Fruit fly (Drosophila melanogaster) whole organism, adult: ENCODE data around the gene CG14803.
A peak's percentile ranks its signal among the peaks of the same experiment; 100 is the strongest.

Experiments
- CG14711 ChIP-seq: fragments of 200-800 bp; sonication (Bioruptor generic); optimal IDR thresholded peaks from 2 replicates; lab custom pipeline; 2018; ENCODE audit warnings: missing biosample characterization, mild to moderate bottlenecking, missing genetic modification characterization, moderate library complexity
- CG1620 ChIP-seq: fragments of 200-800 bp; sonication (Bioruptor generic); optimal IDR thresholded peaks from 2 replicates; lab custom pipeline; 2016; ENCODE audit warnings: missing biosample characterization, missing genetic modification characterization
- CG5204 ChIP-seq: fragments of 200-800 bp; sonication (Bioruptor generic); optimal IDR thresholded peaks from 2 replicates; lab custom pipeline; 2016; ENCODE audit warnings: missing biosample characterization, missing genetic modification characterization
- CG7045 ChIP-seq: fragments of 200-800 bp; sonication (Bioruptor generic); optimal IDR thresholded peaks from 2 replicates; lab custom pipeline; 2017; ENCODE audit warnings: missing biosample characterization, mild to moderate bottlenecking, missing genetic modification characterization
- CG7101 ChIP-seq: fragments of 200-800 bp; sonication (Bioruptor generic); optimal IDR thresholded peaks from 2 replicates; lab custom pipeline; 2018; ENCODE audit warnings: missing biosample characterization, mild to moderate bottlenecking, missing genetic modification characterization, moderate library complexity
- Mnt ChIP-seq: fragments of 200-800 bp; sonication (Bioruptor generic); optimal IDR thresholded peaks from 2 replicates; lab custom pipeline; 2016; ENCODE audit warnings: missing biosample characterization, mild to moderate bottlenecking, missing genetic modification characterization
- cic ChIP-seq: fragments of 200-800 bp; sonication (Bioruptor generic); optimal IDR thresholded peaks from 2 replicates; lab custom pipeline; 2017; ENCODE audit warnings: missing biosample characterization, mild to moderate bottlenecking, missing genetic modification characterization, moderate library complexity
- kay ChIP-seq: fragments of 200-800 bp; sonication (Bioruptor generic); peaks from one replicate; lab custom pipeline; 2016; ENCODE audit warnings: missing biosample characterization, missing genetic modification characterization, borderline replicate concordance
- pad ChIP-seq: fragments of 200-800 bp; sonication (Bioruptor generic); optimal IDR thresholded peaks from 3 replicates; lab custom pipeline; 2017; ENCODE audit warnings: missing biosample characterization, missing genetic modification characterization, mild to moderate bottlenecking, moderate library complexity, missing genetic modification reagents
- toe ChIP-seq: fragments of 200-800 bp; sonication (Bioruptor generic); optimal IDR thresholded peaks from 2 replicates; lab custom pipeline; 2016; ENCODE audit warnings: missing biosample characterization, missing genetic modification characterization

dm6 chrX:1824610-1824948 lies 44.1 kb upstream of the CG14803 start:
- TF ChIP-seq toe (GFP tag; lab: Kevin White, UChicago) (no peak), pad (no peak), cic (peak; percentile 19), CG1620 (GFP tag; lab: Kevin White, UChicago) (no peak), Mnt (no peak), kay (no peak), CG7101 (tag; lab: Kevin White, UChicago) (peak; percentile 8), CG14711 (tag; lab: Kevin White, UChicago) (no peak), CG7045 (GFP tag; lab: Kevin White, UChicago) (no peak), CG5204 (GFP tag; lab: Kevin White, UChicago) (no peak)
